Fruit fly (Drosophila melanogaster) whole organism, embryonic: ENCODE measurements around the gene CG7367.
A peak's percentile ranks its signal among the peaks of the same experiment; 100 is the strongest.

Experiments
- Asciz ChIP-seq: fragments of 200-800 bp; sonication (Bioruptor generic); optimal IDR thresholded peaks from 2 replicates; lab custom pipeline; 2017; ENCODE audit warnings: missing biosample characterization, mild to moderate bottlenecking, missing genetic modification characterization, missing genetic modification reagents
- CG10321 ChIP-seq: fragments of 200-800 bp; sonication (Bioruptor generic); IDR thresholded peaks from 2 replicates; pipeline ENCODE4 v1.3.6; 2022; ENCODE audit warnings: missing biosample characterization, missing genetic modification characterization
- CG12071 ChIP-seq: fragments of 200-800 bp; sonication (Bioruptor generic); optimal IDR thresholded peaks from 3 replicates; lab custom pipeline; 2018; ENCODE audit warnings: missing biosample characterization, mild to moderate bottlenecking, missing genetic modification characterization
- CG1602 ChIP-seq: fragments of 200-800 bp; sonication (Bioruptor generic); optimal IDR thresholded peaks from 3 replicates; lab custom pipeline; 2016; ENCODE audit warnings: missing biosample characterization, missing genetic modification characterization
- CG17361 ChIP-seq: fragments of 200-800 bp; sonication (Bioruptor generic); IDR thresholded peaks from 3 replicates; pipeline ENCODE4 v1.3.6; 2022; ENCODE audit warnings: missing biosample characterization, missing genetic modification characterization
- CG2199 ChIP-seq: fragments of 200-800 bp; sonication (Bioruptor generic); IDR thresholded peaks from 3 replicates; pipeline ENCODE4 v1.3.6; 2022; ENCODE audit warnings: missing biosample characterization, missing genetic modification characterization
- CG2678 ChIP-seq: fragments of 200-800 bp; sonication (Bioruptor generic); optimal IDR thresholded peaks from 3 replicates; lab custom pipeline; 2019; ENCODE audit warnings: missing biosample characterization, mild to moderate bottlenecking, missing genetic modification characterization, moderate library complexity
- CG30431 ChIP-seq: fragments of 200-800 bp; sonication (Bioruptor generic); optimal IDR thresholded peaks from 2 replicates; lab custom pipeline; 2017; ENCODE audit warnings: missing biosample characterization, missing genetic modification characterization
- CG3726 ChIP-seq: fragments of 200-800 bp; sonication (Bioruptor generic); IDR thresholded peaks from 3 replicates; pipeline ENCODE4, ENCODE4 v1.3.6; 2022; ENCODE audit warnings: missing biosample characterization, missing genetic modification characterization
- CG43689 ChIP-seq: fragments of 200-800 bp; sonication (Bioruptor generic); IDR thresholded peaks from 2 replicates; pipeline ENCODE4 v1.3.6; 2022; ENCODE audit warnings: missing biosample characterization, missing genetic modification characterization
- CG6854 ChIP-seq: fragments of 200-800 bp; sonication (Bioruptor generic); optimal IDR thresholded peaks from 3 replicates; lab custom pipeline; 2017; ENCODE audit warnings: missing biosample characterization, mild to moderate bottlenecking, missing genetic modification characterization
- CG7963 ChIP-seq: fragments of 200-800 bp; sonication (Bioruptor generic); IDR thresholded peaks from 3 replicates; pipeline ENCODE4 v1.3.6; 2022; ENCODE audit warnings: missing biosample characterization, missing genetic modification characterization; ENCODE audit not compliant: partially characterized antibody
- CG8290 ChIP-seq, 3 experiments: fragments of 200-800 bp; sonication (Bioruptor generic); optimal IDR thresholded peaks; 2 replicates each; lab custom pipeline; 2016 to 2019; ENCODE audit warnings: missing biosample characterization in 3 of 3, missing genetic modification characterization in 3 of 3, mild to moderate bottlenecking in 2 of 3, moderate library complexity in 1 of 3
- CG8944 ChIP-seq: fragments of 200-800 bp; sonication (Bioruptor generic); optimal IDR thresholded peaks from 3 replicates; lab custom pipeline; 2016; ENCODE audit warnings: missing biosample characterization, missing genetic modification characterization
- CG9797 ChIP-seq: fragments of 200-800 bp; sonication (Bioruptor generic); optimal IDR thresholded peaks from 3 replicates; lab custom pipeline; 2018; ENCODE audit warnings: missing biosample characterization, mild to moderate bottlenecking, missing genetic modification characterization
- Ets97D ChIP-seq: fragments of 200-800 bp; sonication (Bioruptor generic); optimal IDR thresholded peaks from 3 replicates; lab custom pipeline; 2016; ENCODE audit warnings: missing biosample characterization, missing genetic modification characterization
- HmgZ ChIP-seq: fragments of 200-800 bp; sonication (Bioruptor generic); optimal IDR thresholded peaks from 2 replicates; lab custom pipeline; 2018; ENCODE audit warnings: missing biosample characterization, mild to moderate bottlenecking, missing genetic modification characterization
- NC2α ChIP-seq: fragments of 200-800 bp; sonication (Bioruptor generic); optimal IDR thresholded peaks from 2 replicates; lab custom pipeline; 2016; ENCODE audit warnings: missing biosample characterization, missing genetic modification characterization
- NK7.1 ChIP-seq: fragments of 200-800 bp; sonication (Bioruptor generic); optimal IDR thresholded peaks from 3 replicates; lab custom pipeline; 2016; ENCODE audit warnings: missing biosample characterization, missing genetic modification characterization
- Pdp1 ChIP-seq, 2 experiments: fragments of 200-800 bp; sonication (Bioruptor generic); optimal IDR thresholded peaks; 3 replicates each; lab custom pipeline; 2016; ENCODE audit warnings: missing biosample characterization in 2 of 2, missing genetic modification characterization in 2 of 2, mild to moderate bottlenecking in 1 of 2, moderate library complexity in 1 of 2
- Ptx1 ChIP-seq: fragments of 200-800 bp; sonication (Bioruptor generic); IDR thresholded peaks from 2 replicates; pipeline ENCODE4 v1.3.6; 2022; ENCODE audit warnings: missing biosample characterization, missing genetic modification characterization
- Sry-β ChIP-seq: fragments of 200-800 bp; sonication (Bioruptor generic); optimal IDR thresholded peaks from 2 replicates; lab custom pipeline; 2018; ENCODE audit warnings: missing biosample characterization, mild to moderate bottlenecking, missing genetic modification characterization, moderate library complexity
- Taf1 ChIP-seq: fragments of 200-800 bp; sonication (Bioruptor generic); IDR thresholded peaks from 2 replicates; pipeline ENCODE4 v1.3.6; 2022; ENCODE audit warnings: missing biosample characterization, missing genetic modification characterization
- Trl ChIP-seq, 3 experiments: fragments of >200 bp in 2 of 3; fragments of 200-800 bp in 1 of 3; sonication (Bioruptor generic) in 1 of 3; optimal IDR thresholded peaks; 2 replicates in 1 of 3; 3 replicates in 2 of 3; lab custom pipeline; 2016 to 2017; ENCODE audit warnings: missing biosample characterization in 1 of 3, missing genetic modification characterization in 1 of 3
- aop ChIP-seq: fragments of 200-800 bp; sonication (Bioruptor generic); IDR thresholded peaks from 2 replicates; pipeline ENCODE4 v1.3.6; 2022; ENCODE audit warnings: missing biosample characterization, missing genetic modification characterization
- ase ChIP-seq: fragments of 200-800 bp; sonication (Bioruptor generic); IDR thresholded peaks from 3 replicates; pipeline ENCODE4 v1.3.6; 2022; ENCODE audit warnings: missing biosample characterization, missing genetic modification characterization
- bcd ChIP-seq: fragments of 200-800 bp; sonication (Bioruptor generic); optimal IDR thresholded peaks from 2 replicates; lab custom pipeline; 2017; ENCODE audit warnings: missing biosample characterization, mild to moderate bottlenecking, missing genetic modification characterization
- bigmax ChIP-seq: fragments of 200-800 bp; sonication (Bioruptor generic); optimal IDR thresholded peaks from 2 replicates; lab custom pipeline; 2018; ENCODE audit warnings: missing biosample characterization, mild to moderate bottlenecking, missing genetic modification characterization
- chinmo ChIP-seq: fragments of 200-800 bp; sonication (Bioruptor generic); IDR thresholded peaks from 4 replicates; pipeline ENCODE4 v1.3.6; 2022; ENCODE audit warnings: missing biosample characterization, missing genetic modification characterization; ENCODE audit not compliant: partially characterized antibody
- ci ChIP-seq: fragments of 200-800 bp; sonication (Bioruptor generic); IDR thresholded peaks from 3 replicates; pipeline ENCODE4 v1.3.6; 2022; ENCODE audit warnings: missing biosample characterization, missing genetic modification characterization
- crol ChIP-seq: fragments of 200-800 bp; sonication (Bioruptor generic); IDR thresholded peaks from 2 replicates; pipeline ENCODE4 v1.3.6; 2022; ENCODE audit warnings: missing biosample characterization, missing genetic modification characterization
- dmrt11E ChIP-seq: fragments of 200-800 bp; sonication (Bioruptor generic); optimal IDR thresholded peaks from 3 replicates; lab custom pipeline; 2018; ENCODE audit warnings: missing biosample characterization, mild to moderate bottlenecking, missing genetic modification characterization, moderate library complexity
- eve ChIP-seq, 2 experiments: fragments of >200 bp; optimal IDR thresholded peaks; 2 replicates each; lab custom pipeline; 2017; ENCODE audit warnings: missing biosample characterization in 2 of 2, missing genetic modification characterization in 2 of 2
- ewg ChIP-seq: fragments of 200-800 bp; sonication (Bioruptor generic); optimal IDR thresholded peaks from 3 replicates; lab custom pipeline; 2017; ENCODE audit warnings: mild to moderate bottlenecking, missing biosample characterization, missing genetic modification reagents, missing genetic modification characterization
- fu2 ChIP-seq: fragments of 200-800 bp; sonication (Bioruptor generic); optimal IDR thresholded peaks from 2 replicates; lab custom pipeline; 2016; ENCODE audit warnings: missing biosample characterization, missing genetic modification characterization
- her ChIP-seq: fragments of 200-800 bp; sonication (Bioruptor generic); optimal IDR thresholded peaks from 2 replicates; lab custom pipeline; 2016; ENCODE audit warnings: missing biosample characterization, missing genetic modification characterization
- kah ChIP-seq: fragments of 200-800 bp; sonication (Bioruptor generic); optimal IDR thresholded peaks from 2 replicates; lab custom pipeline; 2018; ENCODE audit warnings: missing biosample characterization, mild to moderate bottlenecking, missing genetic modification characterization
- kni ChIP-seq: fragments of 200-800 bp; sonication (Bioruptor generic); optimal IDR thresholded peaks from 3 replicates; lab custom pipeline; 2017; ENCODE audit warnings: mild to moderate bottlenecking, missing biosample characterization, missing genetic modification reagents, missing genetic modification characterization
- mirr ChIP-seq: fragments of 200-800 bp; sonication (Bioruptor generic); optimal IDR thresholded peaks from 3 replicates; lab custom pipeline; 2018; ENCODE audit warnings: missing biosample characterization, mild to moderate bottlenecking, missing genetic modification characterization
- onecut ChIP-seq: fragments of 200-800 bp; sonication (Bioruptor generic); IDR thresholded peaks from 2 replicates; pipeline ENCODE4 v1.3.6; 2022; ENCODE audit warnings: missing biosample characterization, missing genetic modification characterization
- pnt ChIP-seq: fragments of 200-800 bp; sonication (Bioruptor generic); optimal IDR thresholded peaks from 3 replicates; lab custom pipeline; 2016; ENCODE audit warnings: missing biosample characterization, missing genetic modification characterization
- pum ChIP-seq: fragments of 200-800 bp; sonication (Bioruptor generic); optimal IDR thresholded peaks from 2 replicates; lab custom pipeline; 2016; ENCODE audit warnings: missing biosample characterization, missing genetic modification characterization
- ranshi ChIP-seq: fragments of 200-800 bp; sonication (Bioruptor generic); IDR thresholded peaks from 2 replicates; pipeline ENCODE4 v1.3.6; 2022; ENCODE audit warnings: missing biosample characterization, missing genetic modification characterization
- scrt ChIP-seq: fragments of 200-800 bp; sonication (Bioruptor generic); optimal IDR thresholded peaks from 2 replicates; lab custom pipeline; 2018; ENCODE audit warnings: missing biosample characterization, mild to moderate bottlenecking, missing genetic modification characterization, moderate library complexity
- sug ChIP-seq: fragments of 200-800 bp; optimal IDR thresholded peaks from 2 replicates; lab custom pipeline; 2019; ENCODE audit warnings: missing biosample characterization, mild to moderate bottlenecking, missing genetic modification characterization, moderate library complexity
- vfl ChIP-seq: fragments of 200-800 bp; sonication (Bioruptor generic); optimal IDR thresholded peaks from 2 replicates; lab custom pipeline; 2016; ENCODE audit warnings: missing biosample characterization, missing genetic modification characterization

The CG7367 gene

DNA sequence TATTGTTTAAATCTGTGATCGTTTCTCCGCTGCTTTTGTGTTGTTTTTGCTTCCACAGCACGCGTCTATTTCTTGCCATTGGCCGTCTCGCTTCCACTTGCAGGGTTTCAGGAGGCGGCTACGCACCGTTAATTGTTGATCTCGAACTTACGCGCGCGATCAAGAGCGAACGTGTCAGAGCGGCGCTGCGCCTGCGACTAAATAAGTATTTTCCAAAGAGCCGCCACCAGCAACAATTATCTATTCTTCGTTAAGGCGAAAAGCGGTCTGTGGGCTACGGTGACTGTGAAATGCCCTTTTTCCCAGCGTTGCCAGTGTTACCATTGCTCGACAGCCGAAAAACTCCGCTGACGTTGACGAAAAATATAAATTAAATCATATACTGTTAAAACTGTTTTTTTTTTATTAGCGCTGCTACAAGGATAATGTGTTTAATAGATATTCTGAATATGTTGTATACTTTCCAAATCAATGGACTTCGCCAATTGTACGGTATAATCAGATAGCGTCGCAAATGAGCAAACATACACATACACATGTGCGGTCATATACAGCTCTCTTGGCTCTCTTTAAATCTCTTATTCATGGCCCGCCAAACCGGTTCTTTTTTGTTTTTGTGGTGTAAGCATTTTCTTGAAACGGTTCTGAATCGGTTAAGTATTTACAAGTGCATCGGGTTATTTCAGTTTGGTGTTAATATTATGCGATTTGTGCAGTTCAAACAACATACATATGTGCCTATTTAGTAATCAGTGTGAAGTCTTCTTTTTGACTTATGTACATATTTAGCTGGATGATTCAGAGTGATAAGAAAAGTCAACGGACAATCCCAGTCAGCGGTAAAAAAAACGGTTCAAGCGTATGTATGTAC, 45.4 kb downstream of the CG7367 start, which contains the start of gene pes (continued):
- TF ChIP-seq CG10321 (peak; percentile 32; the same call in 1 of the 2 replicates), dmrt11E (peak; percentile 81), CG43689 (GFP tag; lab: Robert Waterston, UW) (no peak), CG30431 (GFP tag; lab: Kevin White, UChicago) (peak; percentile 83), pum (peak; percentile 88), Sry-β (GFP tag; lab: Kevin White, UChicago) (peak; percentile 40), ase (GFP tag; lab: Robert Waterston, UW) (peak; percentile 89), CG9797 (GFP tag; lab: Kevin White, UChicago) (peak; percentile 62), CG7963 (GFP tag; lab: Robert Waterston, UW) (0 out of 3 replicates have a peak, but pooled peaks have one; percentile 46), CG8944 (GFP tag; lab: Kevin White, UChicago) (peak; percentile 3), fu2 (GFP tag; lab: Kevin White, UChicago) (no peak), NK7.1 (GFP tag; lab: Kevin White, UChicago) (peak; percentile 86), CG17361 (GFP tag; lab: Robert Waterston, UW) (peak; percentile 96), Ets97D (GFP tag; lab: Kevin White, UChicago) (peak; percentile 64), ranshi (GFP tag; lab: Robert Waterston, UW) (peak; percentile 93), CG2678 (tag; lab: Kevin White, UChicago) (peak; percentile 97), Asciz (GFP tag; lab: Kevin White, UChicago) (peak; percentile 60), aop (GFP tag; lab: Robert Waterston, UW) (peak; percentile 35; the same call in 1 of the 2 replicates), CG6854 (GFP tag; lab: Kevin White, UChicago) (peak; percentile 92), pnt (peak; percentile 85), CG1602 (GFP tag; lab: Kevin White, UChicago) (peak; percentile 70), CG12071 (GFP tag; lab: Kevin White, UChicago) (peak; percentile 72), CG3726 (GFP tag; lab: Robert Waterston, UW) (peak; percentile 84; the same call in 1 of the 3 replicates), vfl (peak; percentile 71), bcd (peak; percentile 95), CG2199 (peak; percentile 90; the same call in 1 of the 3 replicates), onecut (GFP tag; lab: Robert Waterston, UW) (peak; percentile 85)
- TF ChIP-seq, all 482 proteins: peak for 401

dm6 chr2L:7993062-7993685, 46.4 kb downstream of the CG7367 start:
- TF ChIP-seq her (GFP tag; lab: Kevin White, UChicago) (peak; percentile 28), Taf1 (GFP tag; lab: Robert Waterston, UW) (0 out of 2 replicates have a peak, but pooled peaks have one; percentile 4), Ptx1 (GFP tag; lab: Robert Waterston, UW) (0 out of 2 replicates have a peak, but pooled peaks have one; percentile 5), mirr (GFP tag; lab: Kevin White, UChicago) (peak; percentile 19), scrt (GFP tag; lab: Kevin White, UChicago) (peak; percentile 64), ci (peak; percentile 61; the same call in 1 of the 3 replicates), kni (no peak), bigmax (GFP tag; lab: Kevin White, UChicago) (peak; percentile 38), chinmo (GFP tag; lab: Robert Waterston, UW) (0 out of 4 replicates have a peak, but pooled peaks have one; percentile 20), ewg (GFP tag; lab: Kevin White, UChicago) (peak; percentile 35), sug (tag; lab: Kevin White, UChicago) (peak; percentile 58), CG8290 (GFP tag; optimal IDR thresholded peaks at IDR 0.05; lab: Kevin White, UChicago) (no peak), CG8290 (tag; optimal IDR thresholded peaks at IDR 0.05; lab: Kevin White, UChicago) (peak in 1 of 2 experiments; percentile 60), kah (GFP tag; lab: Kevin White, UChicago) (peak; percentile 87), Trl (optimal IDR thresholded peaks at IDR 0.05; lab: Kevin White, UChicago) (peak in 1 of 2 experiments; percentile 21), Trl (GFP tag; optimal IDR thresholded peaks at IDR 0.05; lab: Kevin White, UChicago) (no peak), crol (GFP tag; lab: Robert Waterston, UW) (peak; percentile 79), HmgZ (tag; lab: Kevin White, UChicago) (no peak), NC2α (GFP tag; lab: Kevin White, UChicago) (no peak), eve (GFP tag; optimal IDR thresholded peaks at IDR 0.05; lab: Kevin White, UChicago) (peak in 1 of 2 experiments; percentile 45), Pdp1 (GFP tag; optimal IDR thresholded peaks at IDR 0.05; lab: Kevin White, UChicago) (peak in 1 of 2 experiments; percentile 17)
